Worm (Caenorhabditis elegans) whole organism, young adult: Measurements from ENCODE around the gene ZC155.2.

Source experiments
- B0336.3 ChIP-seq: fragments of 200-800 bp; sonication (Bioruptor generic); IDR thresholded peaks from 2 replicates; pipeline ENCODE4 v1.3.6; 2022; ENCODE audit warnings: missing genetic modification characterization, missing compliant biosample characterization
- C06A6.2 ChIP-seq: fragments of 200-800 bp; sonication (Bioruptor generic); conservative IDR thresholded peaks from 2 replicates; pipeline ENCODE4 v1.3.6; 2022; ENCODE audit warnings: missing genetic modification characterization, missing compliant biosample characterization
- C17E4.6 ChIP-seq: fragments of 200-800 bp; sonication (Bioruptor generic); IDR thresholded peaks from 2 replicates; pipeline ENCODE4 v1.3.6; 2022; ENCODE audit warnings: missing genetic modification reagents, missing genetic modification characterization, missing compliant biosample characterization
- F33H1.4 ChIP-seq: fragments of 200-800 bp; sonication (Bioruptor generic); IDR thresholded peaks from 2 replicates; pipeline ENCODE4 v1.3.6; 2022; ENCODE audit warnings: missing genetic modification reagents, missing genetic modification characterization, missing compliant biosample characterization
- F55B11.4 ChIP-seq: sonication (generic microtip); optimal IDR thresholded peaks from 2 replicates; lab custom pipeline; 2016; ENCODE audit warnings: missing compliant biosample characterization, missing genetic modification characterization, borderline replicate concordance; ENCODE audit not compliant: insufficient read depth
- K11D2.4 ChIP-seq: fragments of 200-800 bp; sonication (Bioruptor generic); IDR thresholded peaks from 2 replicates; pipeline ENCODE4 v1.3.6; 2022; ENCODE audit warnings: missing genetic modification reagents, missing genetic modification characterization, missing compliant biosample characterization
- Y53F4B.3 ChIP-seq: fragments of 200-800 bp; sonication (Bioruptor generic); IDR thresholded peaks from 2 replicates; pipeline ENCODE4 v1.3.6; 2022; ENCODE audit warnings: missing genetic modification reagents, missing genetic modification characterization, missing compliant biosample characterization
- akir-1 ChIP-seq: fragments of 200-800 bp; sonication (Bioruptor generic); optimal IDR thresholded peaks from 2 replicates; lab custom pipeline; 2018; ENCODE audit warnings: mild to moderate bottlenecking, missing genetic modification characterization, moderate library complexity, missing compliant biosample characterization
- ama-1 ChIP-seq, 3 experiments: fragments of 150-350 bp in 1 of 3; sonication (generic microtip) in 2 of 3; optimal IDR thresholded peaks; 2 replicates each; lab custom pipeline; 2014 to 2018; ENCODE audit warnings: missing biosample characterization in 2 of 3, missing genetic modification characterization in 2 of 3, missing genetic modification reagents in 2 of 3
- attf-3 ChIP-seq: fragments of 200-800 bp; sonication (Bioruptor generic); conservative IDR thresholded peaks from 2 replicates; pipeline ENCODE4 v1.3.6; 2022; ENCODE audit warnings: missing genetic modification reagents, missing genetic modification characterization, missing compliant biosample characterization
- bed-1 ChIP-seq: fragments of 200-800 bp; sonication (Bioruptor generic); IDR thresholded peaks from 2 replicates; pipeline ENCODE4 v1.3.6; 2022; ENCODE audit warnings: missing genetic modification reagents, missing genetic modification characterization, missing compliant biosample characterization
- bed-2 ChIP-seq: fragments of 200-800 bp; sonication (Bioruptor generic); IDR thresholded peaks from 2 replicates; pipeline ENCODE4 v1.3.6; 2022; ENCODE audit warnings: missing genetic modification reagents, missing genetic modification characterization, missing compliant biosample characterization
- cebp-2 ChIP-seq: fragments of 200-800 bp; sonication (Bioruptor generic); IDR thresholded peaks from 2 replicates; pipeline ENCODE4 v1.3.6; 2022; ENCODE audit warnings: missing genetic modification characterization, missing compliant biosample characterization
- ceh-100 ChIP-seq: fragments of 200-800 bp; sonication (Bioruptor generic); IDR thresholded peaks from 2 replicates; pipeline ENCODE4 v1.3.6; 2022; ENCODE audit warnings: missing genetic modification reagents, missing genetic modification characterization, missing compliant biosample characterization
- ceh-58 ChIP-seq: fragments of 200-800 bp; sonication (Bioruptor generic); IDR thresholded peaks from 2 replicates; pipeline ENCODE4 v1.3.6; 2022; ENCODE audit warnings: missing genetic modification characterization, missing compliant biosample characterization
- die-1 ChIP-seq: sonication (generic microtip); optimal IDR thresholded peaks from 2 replicates; lab custom pipeline; 2016; ENCODE audit warnings: missing genotype, mild to moderate bottlenecking, missing genetic modification characterization, missing compliant biosample characterization
- dox-1 ChIP-seq: fragments of 200-800 bp; sonication (Bioruptor generic); IDR thresholded peaks from 2 replicates; pipeline ENCODE4 v1.3.6; 2022; ENCODE audit warnings: missing genetic modification reagents, missing genetic modification characterization, missing compliant biosample characterization
- egl-18 ChIP-seq: fragments of 200-800 bp; sonication (Bioruptor generic); IDR thresholded peaks from 2 replicates; pipeline ENCODE4 v1.3.6; 2022; ENCODE audit warnings: missing genetic modification reagents, missing genetic modification characterization, missing compliant biosample characterization
- egl-44 ChIP-seq: fragments of 200-800 bp; sonication (Bioruptor generic); IDR thresholded peaks from 2 replicates; pipeline ENCODE4 v1.3.6; 2022; ENCODE audit warnings: missing genetic modification reagents, missing genetic modification characterization, missing compliant biosample characterization
- ekl-4 ChIP-seq: fragments of 200-800 bp; sonication (Bioruptor generic); IDR thresholded peaks from 2 replicates; pipeline ENCODE4 v1.3.6; 2022; ENCODE audit warnings: missing genetic modification reagents, missing genetic modification characterization, missing compliant biosample characterization
- ets-4 ChIP-seq: fragments of 200-800 bp; sonication (Bioruptor generic); optimal IDR thresholded peaks from 2 replicates; lab custom pipeline; 2018; ENCODE audit warnings: mild to moderate bottlenecking, missing genetic modification characterization, missing compliant biosample characterization
- hsf-1 ChIP-seq: fragments of 200-800 bp; sonication (Bioruptor generic); IDR thresholded peaks from 2 replicates; pipeline ENCODE4 v1.3.6; 2022; ENCODE audit warnings: missing genetic modification reagents, missing genetic modification characterization, missing compliant biosample characterization
- lag-1 ChIP-seq: fragments of 200-800 bp; sonication (Bioruptor generic); IDR thresholded peaks from 2 replicates; pipeline ENCODE4 v1.3.6; 2022; ENCODE audit warnings: missing genetic modification reagents, missing genetic modification characterization, missing compliant biosample characterization
- let-526 ChIP-seq: fragments of 200-800 bp; sonication (Bioruptor generic); IDR thresholded peaks from 2 replicates; pipeline ENCODE4 v1.3.6; 2022; ENCODE audit warnings: missing genetic modification reagents, missing genetic modification characterization, missing compliant biosample characterization
- let-607 ChIP-seq, 2 experiments: fragments of 200-800 bp in 1 of 2; sonication (Bioruptor generic) in 1 of 2; sonication (generic microtip) in 1 of 2; optimal IDR thresholded peaks; 2 replicates each; lab custom pipeline; 2016 to 2018; ENCODE audit warnings: mild to moderate bottlenecking in 2 of 2, missing compliant biosample characterization in 2 of 2, missing genetic modification characterization in 2 of 2, moderate library complexity in 2 of 2, missing genotype in 1 of 2
- lin-35 ChIP-seq, 3 experiments: fragments of 150-350 bp in 2 of 3; sonication (generic microtip) in 1 of 3; optimal IDR thresholded peaks; 2 replicates each; lab custom pipeline; 2014 to 2018; ENCODE audit warnings: missing biosample characterization in 3 of 3, missing genetic modification characterization in 3 of 3, missing genetic modification reagents in 3 of 3
- lin-54 ChIP-seq: fragments of 200-800 bp; sonication (Bioruptor generic); optimal IDR thresholded peaks from 2 replicates; lab custom pipeline; 2018; ENCODE audit warnings: mild to moderate bottlenecking, missing genetic modification characterization, missing compliant biosample characterization
- lsl-1 ChIP-seq: fragments of 200-800 bp; sonication (Bioruptor generic); optimal IDR thresholded peaks from 2 replicates; lab custom pipeline; 2018; ENCODE audit warnings: mild to moderate bottlenecking, missing genetic modification characterization, moderate library complexity, missing compliant biosample characterization
- mes-4 ChIP-seq: sonication (generic microtip); optimal IDR thresholded peaks from 2 replicates; lab custom pipeline; 2016; ENCODE audit warnings: missing genotype, missing genetic modification characterization, missing compliant biosample characterization
- mxl-1 ChIP-seq: sonication (generic microtip); optimal IDR thresholded peaks from 2 replicates; lab custom pipeline; 2016; ENCODE audit warnings: missing genetic modification characterization, missing compliant biosample characterization
- nhr-179 ChIP-seq: sonication (generic microtip); optimal IDR thresholded peaks from 2 replicates; lab custom pipeline; 2016; ENCODE audit warnings: mild to moderate bottlenecking, missing genetic modification characterization, missing compliant biosample characterization
- pbrm-1 ChIP-seq: fragments of 200-800 bp; sonication (Bioruptor generic); IDR thresholded peaks from 2 replicates; pipeline ENCODE4 v1.3.6; 2022; ENCODE audit warnings: missing genetic modification reagents, missing genetic modification characterization, missing compliant biosample characterization
- pha-4 ChIP-seq: fragments of 150-350 bp; sonication (generic microtip); optimal IDR thresholded peaks from 2 replicates; lab custom pipeline; 2014; ENCODE audit warnings: missing biosample characterization, missing genetic modification reagents, missing genetic modification characterization
- snpc-1.3 ChIP-seq: sonication (generic microtip); optimal IDR thresholded peaks from 2 replicates; lab custom pipeline; 2017; ENCODE audit warnings: missing genetic modification characterization, mild to moderate bottlenecking, missing compliant biosample characterization, antibody characterized with exemption, moderate library complexity, missing genotype, missing genetic modification reagents; ENCODE audit not compliant: insufficient read depth
- tlf-1 ChIP-seq: fragments of 200-800 bp; sonication (Bioruptor generic); optimal IDR thresholded peaks from 2 replicates; lab custom pipeline; 2018; ENCODE audit warnings: mild to moderate bottlenecking, missing genetic modification characterization, missing compliant biosample characterization
- zfh-2 ChIP-seq: fragments of 200-800 bp; sonication (Bioruptor generic); conservative IDR thresholded peaks from 2 replicates; pipeline ENCODE4 v1.3.6; 2022; ENCODE audit warnings: missing genetic modification reagents, missing genetic modification characterization, missing compliant biosample characterization
- ztf-25 ChIP-seq: fragments of 200-800 bp; sonication (Bioruptor generic); IDR thresholded peaks from 2 replicates; pipeline ENCODE4 v1.3.6; 2022; ENCODE audit warnings: missing genetic modification reagents, missing genetic modification characterization, missing compliant biosample characterization
- ztf-3 ChIP-seq: fragments of 200-800 bp; sonication (Bioruptor generic); optimal IDR thresholded peaks from 2 replicates; lab custom pipeline; 2018; ENCODE audit warnings: mild to moderate bottlenecking, missing genetic modification characterization, missing compliant biosample characterization

Gene ZC155.2

ce11 chrIII:5172470-5172869 is 46.3 kb upstream of the ZC155.2 start, which contains the start of gene K10D2.5 (continued):
- TF ChIP-seq let-607 (tag; optimal IDR thresholded peaks at IDR 0.05; lab: Kevin White, UChicago), result peak; percentile 20 to 65
- TF ChIP-seq pbrm-1, result peak; percentile 93
- TF ChIP-seq snpc-1.3 (tag; lab: Kevin White, UChicago), result peak; percentile 70
- peak; percentile 86 for TF ChIP-seq B0336.3
- no peak for TF ChIP-seq egl-18 (GFP tag; lab: Robert Waterston, UW)
- TF ChIP-seq lag-1 (GFP tag; lab: Robert Waterston, UW), result 0 out of 2 replicates have a peak, but pooled peaks have one; percentile 24
- peak; percentile 96 for TF ChIP-seq lin-54
- peak; percentile 94 for TF ChIP-seq K11D2.4 (GFP tag; lab: Robert Waterston, UW)
- TF ChIP-seq cebp-2 (GFP tag; lab: Robert Waterston, UW), result 0 out of 2 replicates have a peak, but pooled peaks have one; percentile 17
- TF ChIP-seq pha-4 (tag; lab: Kevin White, UChicago), result no peak
- peak; percentile 99 for TF ChIP-seq dox-1 (GFP tag; lab: Robert Waterston, UW)
- peak in 1 of 3 experiments; percentile 80 for TF ChIP-seq lin-35 (GFP tag; optimal IDR thresholded peaks at IDR 0.05; lab: Kevin White, UChicago)
- TF ChIP-seq zfh-2, result peak; percentile 88
- TF ChIP-seq tlf-1 (GFP tag; lab: Kevin White, UChicago), result peak; percentile 81
- peak; percentile 100 for TF ChIP-seq ztf-25 (GFP tag; lab: Robert Waterston, UW)

DNA sequence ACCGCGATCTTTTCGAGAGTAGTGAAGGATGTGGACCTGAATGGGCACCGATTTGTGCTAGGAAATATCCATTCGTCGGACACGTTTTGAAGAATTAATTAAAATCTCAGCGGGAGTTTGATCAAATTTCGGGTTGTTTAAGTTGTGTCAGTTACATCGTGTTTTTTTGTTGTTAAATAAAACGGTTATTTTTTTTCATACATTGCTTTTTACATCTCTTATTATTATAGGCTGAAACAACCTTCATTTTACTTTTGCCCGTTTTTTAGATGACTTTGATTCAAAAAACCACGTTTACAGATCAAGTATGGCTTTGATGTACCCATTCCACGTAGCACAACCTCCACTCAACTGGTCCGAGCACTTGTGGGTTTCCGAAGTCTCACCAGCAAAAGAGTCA is 45.6 kb upstream of the ZC155.2 start, which contains the start of gene emb-1:
Gene emb-1, plus strand, starts transcription at position 301 of the 400 bp plus-strand sequence.
- TF ChIP-seq let-607 (tag; optimal IDR thresholded peaks at IDR 0.05; lab: Kevin White, UChicago), result no peak
- no peak for TF ChIP-seq F33H1.4 (GFP tag; lab: Robert Waterston, UW)
- TF ChIP-seq C17E4.6, result no peak
- no peak for TF ChIP-seq bed-1 (GFP tag; lab: Robert Waterston, UW)
- TF ChIP-seq lin-35 (GFP tag; optimal IDR thresholded peaks at IDR 0.05; lab: Kevin White, UChicago), result no peak
- TF ChIP-seq nhr-179, result no peak
- no peak for TF ChIP-seq lag-1 (GFP tag; lab: Robert Waterston, UW)
- no peak for TF ChIP-seq bed-2 (GFP tag; lab: Robert Waterston, UW)
- no peak for TF ChIP-seq akir-1 (GFP tag; lab: Kevin White, UChicago)
- no peak for TF ChIP-seq mes-4 (tag; lab: Kevin White, UChicago)
- TF ChIP-seq attf-3 (GFP tag; lab: Robert Waterston, UW), result no peak
- TF ChIP-seq mxl-1 (tag; lab: Kevin White, UChicago), result no peak
- TF ChIP-seq ztf-3, result no peak
- no peak for TF ChIP-seq hsf-1 (GFP tag; lab: Robert Waterston, UW)
- no peak for TF ChIP-seq die-1 (tag; lab: Kevin White, UChicago)
- no peak for TF ChIP-seq Y53F4B.3
- no peak for TF ChIP-seq C06A6.2 (GFP tag; lab: Robert Waterston, UW)
- TF ChIP-seq cebp-2 (GFP tag; lab: Robert Waterston, UW), result no peak
- TF ChIP-seq B0336.3, result no peak

DNA sequence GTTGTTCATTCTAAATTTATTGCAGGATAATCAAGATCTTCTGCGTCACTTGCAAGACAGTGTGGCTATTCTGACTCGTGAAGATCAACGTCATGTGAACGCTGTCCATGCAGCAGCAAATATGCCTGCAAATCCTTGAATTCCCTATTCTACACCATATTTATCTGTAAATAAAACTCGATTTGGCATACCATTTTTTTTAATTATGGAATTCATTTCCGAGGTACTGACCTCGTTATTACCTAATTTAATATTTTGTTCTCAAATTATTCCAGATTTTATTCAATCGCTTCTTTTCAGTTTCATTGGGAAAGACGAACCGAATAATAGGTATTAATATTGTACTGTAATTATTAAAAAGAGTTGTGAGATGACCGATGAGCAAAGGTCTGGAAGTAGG is 45.2 kb upstream of the ZC155.2 start, which contains the start of gene cid-1:
Gene cid-1, plus strand, starts transcription at position 301 of the 400 bp plus-strand sequence.
- no peak for TF ChIP-seq ets-4 (GFP tag; lab: Kevin White, UChicago)
- no peak for TF ChIP-seq ama-1 (optimal IDR thresholded peaks at IDR 0.05; lab: Kevin White, UChicago)
- TF ChIP-seq ama-1 (GFP tag; optimal IDR thresholded peaks at IDR 0.05; lab: Kevin White, UChicago), result no peak
- no peak for TF ChIP-seq ceh-100 (GFP tag; lab: Robert Waterston, UW)
- TF ChIP-seq C06A6.2 (GFP tag; lab: Robert Waterston, UW), result no peak
- TF ChIP-seq Y53F4B.3, result no peak
- TF ChIP-seq ceh-58 (GFP tag; lab: Robert Waterston, UW), result no peak
- TF ChIP-seq lsl-1 (GFP tag; lab: Kevin White, UChicago), result no peak
- no peak for TF ChIP-seq egl-44 (GFP tag; lab: Robert Waterston, UW)
- TF ChIP-seq mxl-1 (tag; lab: Kevin White, UChicago), result no peak
- TF ChIP-seq F55B11.4, result no peak
- TF ChIP-seq ekl-4 (GFP tag; lab: Robert Waterston, UW), result no peak
- no peak for TF ChIP-seq let-526 (GFP tag; lab: Robert Waterston, UW)
